Worm (Caenorhabditis elegans) whole organism, young adult: Measurements from ENCODE around the gene srlf-12.

Experiments used
- B0336.3 ChIP-seq: fragments of 200-800 bp; sonication (Bioruptor generic); IDR thresholded peaks from 2 replicates; pipeline ENCODE4 v1.3.6; 2022; ENCODE audit warnings: missing genetic modification characterization, missing compliant biosample characterization
- F10E7.11 ChIP-seq: sonication (generic microtip); optimal IDR thresholded peaks from 2 replicates; lab custom pipeline; 2017; ENCODE audit warnings: mild to moderate bottlenecking, missing genetic modification characterization, moderate library complexity, missing compliant biosample characterization
- F37B4.10 ChIP-seq: fragments of 200-800 bp; sonication (Bioruptor generic); IDR thresholded peaks from 2 replicates; pipeline ENCODE4 v1.3.6; 2022; ENCODE audit warnings: missing genetic modification characterization, missing compliant biosample characterization
- F55B11.4 ChIP-seq: sonication (generic microtip); optimal IDR thresholded peaks from 2 replicates; lab custom pipeline; 2016; ENCODE audit warnings: missing compliant biosample characterization, missing genetic modification characterization, borderline replicate concordance; ENCODE audit not compliant: insufficient read depth
- F57C9.4 ChIP-seq: sonication (generic microtip); optimal IDR thresholded peaks from 2 replicates; lab custom pipeline; 2017; ENCODE audit warnings: mild to moderate bottlenecking, missing genetic modification characterization, missing compliant biosample characterization
- K11D2.4 ChIP-seq: fragments of 200-800 bp; sonication (Bioruptor generic); IDR thresholded peaks from 2 replicates; pipeline ENCODE4 v1.3.6; 2022; ENCODE audit warnings: missing genetic modification reagents, missing genetic modification characterization, missing compliant biosample characterization
- Y56A3A.18 ChIP-seq: fragments of 200-800 bp; sonication (Bioruptor generic); IDR thresholded peaks from 2 replicates; pipeline ENCODE4 v1.3.6; 2022; ENCODE audit warnings: missing genetic modification reagents, missing genetic modification characterization, missing compliant biosample characterization
- Y95B8A.8 ChIP-seq: fragments of 200-800 bp; sonication (Bioruptor generic); IDR thresholded peaks from 2 replicates; pipeline ENCODE4 v1.3.6; 2022; ENCODE audit warnings: missing genetic modification reagents, missing genetic modification characterization, missing compliant biosample characterization
- attf-3 ChIP-seq: fragments of 200-800 bp; sonication (Bioruptor generic); conservative IDR thresholded peaks from 2 replicates; pipeline ENCODE4 v1.3.6; 2022; ENCODE audit warnings: missing genetic modification reagents, missing genetic modification characterization, missing compliant biosample characterization
- attf-5 ChIP-seq: fragments of 200-800 bp; sonication (Bioruptor generic); optimal IDR thresholded peaks from 2 replicates; lab custom pipeline; 2018; ENCODE audit warnings: mild to moderate bottlenecking, missing genetic modification characterization, missing compliant biosample characterization
- attf-6 ChIP-seq: fragments of 200-800 bp; sonication (Bioruptor generic); IDR thresholded peaks from 2 replicates; pipeline ENCODE4 v1.3.6; 2022; ENCODE audit warnings: missing genetic modification reagents, missing genetic modification characterization, missing compliant biosample characterization
- bed-1 ChIP-seq: fragments of 200-800 bp; sonication (Bioruptor generic); IDR thresholded peaks from 2 replicates; pipeline ENCODE4 v1.3.6; 2022; ENCODE audit warnings: missing genetic modification reagents, missing genetic modification characterization, missing compliant biosample characterization
- cebp-1 ChIP-seq, 2 experiments: fragments of 200-800 bp in 1 of 2; sonication (Bioruptor generic) in 1 of 2; sonication (generic microtip) in 1 of 2; IDR thresholded peaks in 1 of 2; optimal IDR thresholded peaks in 1 of 2; 2 replicates each; pipeline versions ENCODE4 v1.3.6 to Lab custom; 2017 to 2022; ENCODE audit warnings: missing compliant biosample characterization in 2 of 2, missing genetic modification characterization in 2 of 2, mild to moderate bottlenecking in 1 of 2, missing genetic modification reagents in 1 of 2, moderate library complexity in 1 of 2
- die-1 ChIP-seq: sonication (generic microtip); optimal IDR thresholded peaks from 2 replicates; lab custom pipeline; 2016; ENCODE audit warnings: missing genotype, mild to moderate bottlenecking, missing genetic modification characterization, missing compliant biosample characterization
- dpl-1 ChIP-seq: fragments of 150-350 bp; optimal IDR thresholded peaks from 2 replicates; lab custom pipeline; 2014; ENCODE audit warnings: missing biosample characterization, missing genetic modification reagents, missing genetic modification characterization
- egl-44 ChIP-seq: fragments of 200-800 bp; sonication (Bioruptor generic); IDR thresholded peaks from 2 replicates; pipeline ENCODE4 v1.3.6; 2022; ENCODE audit warnings: missing genetic modification reagents, missing genetic modification characterization, missing compliant biosample characterization
- hmg-20 ChIP-seq: fragments of 200-800 bp; sonication (Bioruptor generic); IDR thresholded peaks from 2 replicates; pipeline ENCODE4 v1.3.6; 2022; ENCODE audit warnings: missing genetic modification reagents, missing genetic modification characterization, missing compliant biosample characterization
- let-607 ChIP-seq, 2 experiments: fragments of 200-800 bp in 1 of 2; sonication (Bioruptor generic) in 1 of 2; sonication (generic microtip) in 1 of 2; optimal IDR thresholded peaks; 2 replicates each; lab custom pipeline; 2016 to 2018; ENCODE audit warnings: mild to moderate bottlenecking in 2 of 2, missing compliant biosample characterization in 2 of 2, missing genetic modification characterization in 2 of 2, moderate library complexity in 2 of 2, missing genotype in 1 of 2
- lin-35 ChIP-seq, 3 experiments: fragments of 150-350 bp in 2 of 3; sonication (generic microtip) in 1 of 3; optimal IDR thresholded peaks; 2 replicates each; lab custom pipeline; 2014 to 2018; ENCODE audit warnings: missing biosample characterization in 3 of 3, missing genetic modification characterization in 3 of 3, missing genetic modification reagents in 3 of 3
- lir-1 ChIP-seq: fragments of 200-800 bp; sonication (Bioruptor generic); conservative IDR thresholded peaks from 2 replicates; pipeline ENCODE4 v1.3.6; 2022; ENCODE audit warnings: missing genetic modification reagents, missing genetic modification characterization, missing compliant biosample characterization
- madf-10 ChIP-seq: sonication (generic microtip); optimal IDR thresholded peaks from 2 replicates; lab custom pipeline; 2016; ENCODE audit warnings: mild to moderate bottlenecking, missing genetic modification characterization, missing compliant biosample characterization
- madf-6 ChIP-seq: fragments of 200-800 bp; sonication (Bioruptor generic); IDR thresholded peaks from 2 replicates; pipeline ENCODE4 v1.3.6; 2022; ENCODE audit warnings: missing genetic modification reagents, missing genetic modification characterization, missing compliant biosample characterization
- mel-28 ChIP-seq: sonication (generic microtip); optimal IDR thresholded peaks from 2 replicates; lab custom pipeline; 2016; ENCODE audit warnings: borderline replicate concordance, mild to moderate bottlenecking, missing genetic modification characterization, missing compliant biosample characterization
- mes-4 ChIP-seq: sonication (generic microtip); optimal IDR thresholded peaks from 2 replicates; lab custom pipeline; 2016; ENCODE audit warnings: missing genotype, missing genetic modification characterization, missing compliant biosample characterization
- nfya-1 ChIP-seq: sonication (generic microtip); optimal IDR thresholded peaks from 2 replicates; lab custom pipeline; 2017; ENCODE audit warnings: antibody characterized with exemption, missing compliant biosample characterization, missing genetic modification characterization, borderline replicate concordance; ENCODE audit not compliant: insufficient read depth
- pha-4 ChIP-seq: fragments of 150-350 bp; sonication (generic microtip); optimal IDR thresholded peaks from 2 replicates; lab custom pipeline; 2014; ENCODE audit warnings: missing biosample characterization, missing genetic modification reagents, missing genetic modification characterization
- rpc-1 ChIP-seq, 2 experiments: fragments of 150-350 bp in 1 of 2; sonication (generic microtip) in 1 of 2; optimal IDR thresholded peaks; 2 replicates each; lab custom pipeline; 2014 to 2018; ENCODE audit warnings: missing biosample characterization in 1 of 2, missing genetic modification characterization in 1 of 2, missing genetic modification reagents in 1 of 2, missing genotype in 1 of 2
- snpc-3.4 ChIP-seq: sonication (generic microtip); optimal IDR thresholded peaks from 2 replicates; lab custom pipeline; 2017; ENCODE audit warnings: missing genetic modification characterization, mild to moderate bottlenecking, missing compliant biosample characterization, antibody characterized with exemption, moderate library complexity, missing genotype, missing genetic modification reagents
- tbp1 ChIP-seq: fragments of 200-800 bp; sonication (Bioruptor generic); optimal IDR thresholded peaks from 2 replicates; lab custom pipeline; 2018; ENCODE audit warnings: mild to moderate bottlenecking, missing genetic modification characterization, missing compliant biosample characterization
- tbx-9 ChIP-seq: sonication (generic microtip); optimal IDR thresholded peaks from 2 replicates; lab custom pipeline; 2016; ENCODE audit warnings: borderline replicate concordance, missing genetic modification characterization, inconsistent platforms, missing compliant biosample characterization
- tlf-1 ChIP-seq: fragments of 200-800 bp; sonication (Bioruptor generic); optimal IDR thresholded peaks from 2 replicates; lab custom pipeline; 2018; ENCODE audit warnings: mild to moderate bottlenecking, missing genetic modification characterization, missing compliant biosample characterization
- unc-130 ChIP-seq: sonication (generic microtip); optimal IDR thresholded peaks from 2 replicates; lab custom pipeline; 2016; ENCODE audit warnings: missing genetic modification reagents, missing genetic modification characterization, missing compliant biosample characterization
- unc-62 ChIP-seq: fragments of 150-350 bp; optimal IDR thresholded peaks from 2 replicates; lab custom pipeline; 2014; ENCODE audit warnings: missing biosample characterization, missing genetic modification reagents, missing genetic modification characterization
- ztf-18 ChIP-seq: sonication (generic microtip); optimal IDR thresholded peaks from 2 replicates; lab custom pipeline; 2016; ENCODE audit warnings: missing genotype, mild to moderate bottlenecking, missing genetic modification characterization, missing compliant biosample characterization

Gene srlf-12

DNA sequence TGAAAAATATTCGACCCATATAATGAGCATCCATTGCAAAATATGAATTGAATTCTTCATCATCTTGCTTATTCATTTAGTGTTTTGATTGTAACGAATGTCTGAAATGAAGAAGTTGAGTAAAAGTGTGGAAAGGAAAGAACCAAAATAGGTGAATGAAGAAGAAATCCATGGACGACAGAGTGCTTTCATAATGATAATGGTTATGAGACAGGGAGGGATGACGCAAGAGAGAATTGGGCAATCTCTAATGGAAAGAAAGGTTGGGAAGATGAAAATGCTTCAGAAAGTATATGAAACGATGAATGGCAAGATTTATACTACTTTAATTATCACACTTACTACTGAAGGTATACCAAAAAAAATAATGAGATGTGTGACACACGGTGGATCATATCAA, 12.4 kb upstream of the srlf-12 start, which contains the start of gene ZK596.3:
Gene ZK596.3 (minus strand): TSS at position 101 of the 400 bp plus-strand sequence.
- TF ChIP-seq mes-4 (no peak), unc-62 (GFP tag; lab: Kevin White, UChicago) (no peak), F37B4.10 (GFP tag; lab: Robert Waterston, UW) (no peak), bed-1 (GFP tag; lab: Robert Waterston, UW) (no peak), tbx-9 (tag; lab: Kevin White, UChicago) (no peak), Y56A3A.18 (GFP tag; lab: Robert Waterston, UW) (no peak), attf-3 (GFP tag; lab: Robert Waterston, UW) (no peak), F55B11.4 (no peak), F57C9.4 (tag; lab: Kevin White, UChicago) (no peak), snpc-3.4 (tag; lab: Kevin White, UChicago) (no peak), pha-4 (tag; lab: Kevin White, UChicago) (no peak), B0336.3 (GFP tag; lab: Robert Waterston, UW) (no peak), K11D2.4 (no peak), dpl-1 (GFP tag; lab: Kevin White, UChicago) (no peak)

DNA sequence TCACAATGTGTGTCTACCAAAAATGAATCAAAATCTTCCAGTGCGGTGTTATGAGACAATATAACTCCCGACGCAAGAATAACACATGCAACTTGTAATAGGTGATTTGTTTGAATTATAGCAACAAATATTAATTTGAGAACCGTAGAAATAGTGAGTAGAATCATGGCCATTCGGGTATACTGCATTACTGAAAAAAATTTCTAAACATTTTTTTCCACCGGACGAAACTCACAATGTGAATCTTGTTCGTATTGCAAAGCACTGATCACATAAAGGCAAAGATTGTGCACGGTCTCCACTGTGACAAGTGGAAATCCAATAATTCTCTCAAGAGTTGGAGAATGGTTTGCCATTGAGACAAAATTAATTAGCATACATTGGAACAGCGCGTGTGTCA, 10.6 kb upstream of the srlf-12 start:
- TF ChIP-seq unc-130 (GFP tag; lab: Kevin White, UChicago) (no peak), die-1 (no peak), cebp-1 (GFP tag; IDR thresholded peaks at IDR 0.05; lab: Robert Waterston, UW) (no peak), cebp-1 (tag; optimal IDR thresholded peaks at IDR 0.05; lab: Kevin White, UChicago) (no peak), lin-35 (GFP tag; optimal IDR thresholded peaks at IDR 0.05; lab: Kevin White, UChicago) (no peak), lir-1 (GFP tag; lab: Robert Waterston, UW) (no peak), attf-5 (GFP tag; lab: Kevin White, UChicago) (no peak), F55B11.4 (no peak), attf-6 (no peak), pha-4 (tag; lab: Kevin White, UChicago) (no peak), tbp1 (GFP tag; lab: Kevin White, UChicago) (no peak), egl-44 (GFP tag; lab: Robert Waterston, UW) (no peak), hmg-20 (GFP tag; lab: Robert Waterston, UW) (no peak), madf-10 (tag; lab: Kevin White, UChicago) (no peak), B0336.3 (GFP tag; lab: Robert Waterston, UW) (no peak), tlf-1 (no peak), unc-62 (GFP tag; lab: Kevin White, UChicago) (no peak), let-607 (tag; optimal IDR thresholded peaks at IDR 0.05; lab: Kevin White, UChicago) (no peak), mel-28 (tag; lab: Kevin White, UChicago) (no peak), nfya-1 (no peak)

DNA sequence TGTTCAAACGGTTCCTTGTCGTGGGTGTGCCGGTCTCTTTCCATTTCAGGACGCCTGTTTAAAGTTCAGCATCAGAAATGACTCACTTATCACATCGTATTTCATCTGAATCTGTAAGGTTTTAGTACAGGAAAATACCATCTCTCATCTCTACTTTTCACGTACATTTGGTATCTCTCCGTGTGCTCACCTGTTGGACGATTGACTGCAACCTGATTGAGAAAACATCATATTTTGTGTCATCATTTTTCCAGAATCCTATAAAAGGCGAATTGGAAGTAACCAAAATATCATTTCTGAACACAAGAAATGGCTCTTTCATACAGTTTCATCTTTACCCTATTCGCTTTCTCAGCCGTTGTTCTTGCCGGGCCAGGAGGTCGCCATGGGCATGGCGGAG, 8.2 kb upstream of the srlf-12 start, which contains the start of gene srlf-30:
Gene srlf-30 (plus strand): TSS at position 301 of the 400 bp plus-strand sequence.
- TF ChIP-seq Y95B8A.8 (GFP tag; lab: Robert Waterston, UW) (no peak), F10E7.11 (no peak), attf-6 (no peak), madf-6 (GFP tag; lab: Robert Waterston, UW) (no peak), Y56A3A.18 (GFP tag; lab: Robert Waterston, UW) (no peak), rpc-1 (optimal IDR thresholded peaks at IDR 0.05; lab: Kevin White, UChicago) (no peak), rpc-1 (tag; optimal IDR thresholded peaks at IDR 0.05; lab: Kevin White, UChicago) (no peak), ztf-18 (tag; lab: Kevin White, UChicago) (no peak)
